Worm (Caenorhabditis elegans): Measurements from ENCODE around the gene T28H11.8.

DNA sequence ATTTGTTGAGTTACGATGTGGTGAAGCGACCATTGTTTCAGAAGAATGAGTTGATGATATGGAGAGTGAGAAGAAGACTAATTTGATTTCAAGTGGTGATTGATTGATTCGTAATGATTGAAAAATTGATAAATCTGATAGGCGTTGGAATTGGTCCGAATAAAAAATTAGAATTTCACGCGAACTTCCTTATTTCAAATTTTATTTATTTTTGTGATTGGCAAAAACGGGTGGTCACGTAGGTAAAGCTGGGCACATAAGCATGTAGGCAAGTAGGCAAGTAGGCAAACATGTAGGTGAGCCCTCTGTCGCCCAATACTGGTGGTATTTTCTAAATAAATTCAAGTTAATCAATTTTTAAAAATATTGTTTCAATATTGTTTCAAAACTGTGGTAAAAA is 12.8 kb upstream of the T28H11.8 start, which contains the start of gene C09B9.4:
- no peak for TF ChIP-seq nhr-76 (tag; optimal IDR thresholded peaks at IDR 0.05)
- no peak for TF ChIP-seq lin-1 (GFP tag; IDR thresholded peaks at IDR 0.05)
- no peak for TF ChIP-seq egl-27 (tag; optimal IDR thresholded peaks at IDR 0.05)
- TF ChIP-seq dve-1 (tag; optimal IDR thresholded peaks at IDR 0.05; ENCODE audit: insufficient read depth), result no peak
- TF ChIP-seq ztf-7 (tag; optimal IDR thresholded peaks at IDR 0.05), result no peak
- no peak for TF ChIP-seq hlh-11 (tag; optimal IDR thresholded peaks at IDR 0.05)
- TF ChIP-seq nhr-48 (tag; optimal IDR thresholded peaks at IDR 0.05), result no peak
- TF ChIP-seq daf-12 (tag; optimal IDR thresholded peaks at IDR 0.05), result no peak
- no peak for TF ChIP-seq arid-1 (GFP tag; conservative IDR thresholded peaks at IDR 0.05)
- TF ChIP-seq hlh-30 (tag; optimal IDR thresholded peaks at IDR 0.05; ENCODE audit: insufficient read depth), result no peak
- TF ChIP-seq aha-1 (tag), result no peak
- no peak for TF ChIP-seq skn-1 (tag; optimal IDR thresholded peaks at IDR 0.05)
- TF ChIP-seq ztf-11 (tag; optimal IDR thresholded peaks at IDR 0.05), result no peak

All from whole organism, L4 larva.